ENCODE assay signal across 5 worm cellular contexts in genomic region chrV:5536240-5536811, ce11.
TF ChIP-seq lines count a peak whose summit lies in the region.

Gene cox-16 (minus strand): TSS chrV:5536243.
Gene syp-2 (plus strand): TSS chrV:5536487.

TF ChIP-seq in whole organism, L1 larva, 84 proteins besides CTCF, POLR2A, EP300 and RAD21:
- TF ChIP-seq lsy-2 (tag; optimal IDR thresholded peaks at IDR 0.05; lab: Kevin White, UChicago) (peak in 1 of 2 experiments; percentile 61), lin-35 (GFP tag; optimal IDR thresholded peaks at IDR 0.05; lab: Kevin White, UChicago) (peak; percentile 33 to 52), rnt-1 (tag; optimal IDR thresholded peaks at IDR 0.05; lab: Kevin White, UChicago) (peak; percentile 5), C16A3.4 (tag; optimal IDR thresholded peaks at IDR 0.05; lab: Kevin White, UChicago) (peak; percentile 8), lin-39 (tag; optimal IDR thresholded peaks at IDR 0.05; lab: Kevin White, UChicago) (no peak), ceh-82 (tag; optimal IDR thresholded peaks at IDR 0.05; lab: Kevin White, UChicago) (peak in 2 of 3 experiments; percentile 3 to 11), nhr-47 (tag; optimal IDR thresholded peaks at IDR 0.05; lab: Kevin White, UChicago) (no peak), blmp-1 (tag; optimal IDR thresholded peaks at IDR 0.05; lab: Kevin White, UChicago) (peak; percentile 12), snu-23 (GFP tag; optimal IDR thresholded peaks at IDR 0.05; lab: Kevin White, UChicago) (peak; percentile 35), efl-1 (optimal IDR thresholded peaks at IDR 0.05; lab: Kevin White, UChicago) (peak; percentile 33 to 45), efl-1 (GFP tag; optimal IDR thresholded peaks at IDR 0.05 in 1 of 2; lab: Kevin White, UChicago) (peak; percentile 35 to 86), unc-86 (tag; optimal IDR thresholded peaks at IDR 0.05; lab: Kevin White, UChicago) (no peak), dpl-1 (GFP tag; optimal IDR thresholded peaks at IDR 0.05; lab: Kevin White, UChicago) (peak in 2 of 3 experiments; percentile 20 to 54), unc-130 (tag; optimal IDR thresholded peaks at IDR 0.05; lab: Kevin White, UChicago) (peak; percentile 21), efl-3 (GFP tag; optimal IDR thresholded peaks at IDR 0.05; lab: Kevin White, UChicago) (no peak)
TF ChIP-seq in whole organism, L1 larva: peak in this region for 10.

TF ChIP-seq in whole organism, L2 larva, 48 proteins besides CTCF, POLR2A, EP300 and RAD21:
- TF ChIP-seq nhr-129 (tag; optimal IDR thresholded peaks at IDR 0.05; lab: Kevin White, UChicago) (peak; percentile 51), zag-1 (tag; optimal IDR thresholded peaks at IDR 0.05; lab: Kevin White, UChicago) (no peak), ama-1 (optimal IDR thresholded peaks at IDR 0.05; lab: Kevin White, UChicago) (no peak), nhr-25 (tag; optimal IDR thresholded peaks at IDR 0.05; lab: Kevin White, UChicago) (no peak), C34F6.9 (tag; optimal IDR thresholded peaks at IDR 0.05; lab: Kevin White, UChicago) (peak; percentile 43), lin-13 (GFP tag; optimal IDR thresholded peaks at IDR 0.05; lab: Kevin White, UChicago) (no peak)

TF ChIP-seq in whole organism, L3 larva, 47 proteins besides CTCF, POLR2A, EP300 and RAD21:
- TF ChIP-seq tbx-2 (tag; optimal IDR thresholded peaks at IDR 0.05; lab: Kevin White, UChicago) (no peak), jun-1 (tag; optimal IDR thresholded peaks at IDR 0.05; lab: Kevin White, UChicago) (no peak), daf-12 (tag; optimal IDR thresholded peaks at IDR 0.05; lab: Kevin White, UChicago) (no peak), zag-1 (tag; optimal IDR thresholded peaks at IDR 0.05; lab: Kevin White, UChicago) (no peak), pqm-1 (tag; optimal IDR thresholded peaks at IDR 0.05; lab: Kevin White, UChicago) (no peak), ama-1 (optimal IDR thresholded peaks at IDR 0.05; lab: Kevin White, UChicago) (no peak), ztf-11 (tag; optimal IDR thresholded peaks at IDR 0.05; lab: Kevin White, UChicago) (no peak), lin-39 (tag; optimal IDR thresholded peaks at IDR 0.05; lab: Kevin White, UChicago) (peak; percentile 9), pha-4 (tag; optimal IDR thresholded peaks at IDR 0.05; lab: Kevin White, UChicago) (peak; percentile 23), elt-1 (tag; optimal IDR thresholded peaks at IDR 0.05; lab: Kevin White, UChicago) (no peak), lin-15B (tag; optimal IDR thresholded peaks at IDR 0.05; lab: Kevin White, UChicago) (peak; percentile 2)
TF ChIP-seq in whole organism, L3 larva: peak in this region for 3.

TF ChIP-seq in whole organism, L4 larva, 104 proteins besides CTCF, POLR2A, EP300 and RAD21:
- TF ChIP-seq hmg-1.1 (GFP tag; IDR thresholded peaks at IDR 0.05; lab: Robert Waterston, UW) (0 out of 2 replicates have a peak, but pooled peaks have one; percentile 32), hlh-30 (tag; optimal IDR thresholded peaks at IDR 0.05; lab: Kevin White, UChicago; ENCODE audit: insufficient read depth) (peak; percentile 18), snpc-1.2 (GFP tag; IDR thresholded peaks at IDR 0.05; lab: Robert Waterston, UW) (0 out of 2 replicates have a peak, but pooled peaks have one; percentile 36), lin-29 (GFP tag; IDR thresholded peaks at IDR 0.05; lab: Robert Waterston, UW) (no peak), lsy-2 (tag; optimal IDR thresholded peaks at IDR 0.05; lab: Kevin White, UChicago) (no peak), Y48G9A.11 (GFP tag; IDR thresholded peaks at IDR 0.05; lab: Robert Waterston, UW) (peak; percentile 97), mes-2 (tag; optimal IDR thresholded peaks at IDR 0.05; lab: Kevin White, UChicago; ENCODE audit: poor library complexity, severe bottlenecking) (peak; percentile 8), unc-130 (GFP tag; optimal IDR thresholded peaks at IDR 0.05; lab: Kevin White, UChicago) (peak; percentile 26), T20F7.1 (GFP tag; optimal IDR thresholded peaks at IDR 0.05; lab: Kevin White, UChicago) (peak; percentile 96)
TF ChIP-seq in whole organism, L4 larva: peak in this region for 7.

TF ChIP-seq in whole organism, young adult, 124 proteins besides CTCF, POLR2A, EP300 and RAD21:
- peak; percentile 67 for TF ChIP-seq F49E8.2 (tag; optimal IDR thresholded peaks at IDR 0.05; lab: Kevin White, UChicago; ENCODE audit: insufficient read depth)
- TF ChIP-seq snpc-4 (GFP tag; optimal IDR thresholded peaks at IDR 0.05; lab: Kevin White, UChicago): no peak
- peak in 1 of 4 experiments; percentile 32 for TF ChIP-seq snpc-4 (tag; optimal IDR thresholded peaks at IDR 0.05; lab: Kevin White, UChicago)
- no peak for TF ChIP-seq zim-3 (tag; optimal IDR thresholded peaks at IDR 0.05; lab: Kevin White, UChicago)
- no peak for TF ChIP-seq dpff-1 (tag; optimal IDR thresholded peaks at IDR 0.05; lab: Kevin White, UChicago)
- peak; percentile 48 for TF ChIP-seq F23B12.7 (tag; optimal IDR thresholded peaks at IDR 0.05; lab: Kevin White, UChicago; ENCODE audit: insufficient read depth)
- TF ChIP-seq nfyb-1 (GFP tag; IDR thresholded peaks at IDR 0.05; lab: Robert Waterston, UW): no peak
- TF ChIP-seq lin-40 (tag; optimal IDR thresholded peaks at IDR 0.05; lab: Kevin White, UChicago): no peak
- TF ChIP-seq rcor-1 (GFP tag; IDR thresholded peaks at IDR 0.05; lab: Robert Waterston, UW): peak; percentile 31; the same call in 1 of the 2 replicates
- peak; percentile 19 for TF ChIP-seq efl-1 (GFP tag; optimal IDR thresholded peaks at IDR 0.05; lab: Kevin White, UChicago)
- peak; percentile 89 for TF ChIP-seq F33H1.4 (GFP tag; IDR thresholded peaks at IDR 0.05; lab: Robert Waterston, UW)
- TF ChIP-seq attf-3 (GFP tag; conservative IDR thresholded peaks at IDR 0.05; lab: Robert Waterston, UW): peak; percentile 93
- no peak for TF ChIP-seq bed-1 (GFP tag; IDR thresholded peaks at IDR 0.05; lab: Robert Waterston, UW)
- no peak for TF ChIP-seq C17E4.6 (GFP tag; IDR thresholded peaks at IDR 0.05; lab: Robert Waterston, UW)
- TF ChIP-seq sdz-38 (tag; optimal IDR thresholded peaks at IDR 0.05; lab: Kevin White, UChicago): no peak
- TF ChIP-seq snpc-1.3 (tag; optimal IDR thresholded peaks at IDR 0.05; lab: Kevin White, UChicago; ENCODE audit: insufficient read depth): peak; percentile 31
- TF ChIP-seq ceh-40 (GFP tag; IDR thresholded peaks at IDR 0.05; lab: Robert Waterston, UW): no peak
- TF ChIP-seq dox-1 (GFP tag; IDR thresholded peaks at IDR 0.05; lab: Robert Waterston, UW): peak; percentile 48; the same call in 1 of the 2 replicates
- no peak for TF ChIP-seq B0035.1 (tag; optimal IDR thresholded peaks at IDR 0.05; lab: Kevin White, UChicago)
- no peak for TF ChIP-seq mes-4 (tag; optimal IDR thresholded peaks at IDR 0.05; lab: Kevin White, UChicago)
- peak; percentile 58 for TF ChIP-seq lin-54 (GFP tag; optimal IDR thresholded peaks at IDR 0.05; lab: Kevin White, UChicago)
- peak; percentile 95 for TF ChIP-seq madf-6 (GFP tag; IDR thresholded peaks at IDR 0.05; lab: Robert Waterston, UW)
- peak; percentile 16 for TF ChIP-seq tbp1 (GFP tag; optimal IDR thresholded peaks at IDR 0.05; lab: Kevin White, UChicago)
- peak; percentile 25; the same call in 1 of the 2 replicates for TF ChIP-seq hmg-1.2 (GFP tag; IDR thresholded peaks at IDR 0.05; lab: Robert Waterston, UW)
- no peak for TF ChIP-seq ekl-4 (GFP tag; IDR thresholded peaks at IDR 0.05; lab: Robert Waterston, UW)
- TF ChIP-seq unc-130 (GFP tag; optimal IDR thresholded peaks at IDR 0.05; lab: Kevin White, UChicago): no peak
- peak; percentile 98 for TF ChIP-seq lsl-1 (GFP tag; optimal IDR thresholded peaks at IDR 0.05; lab: Kevin White, UChicago)
- TF ChIP-seq gei-17 (GFP tag; optimal IDR thresholded peaks at IDR 0.05; lab: Kevin White, UChicago): no peak
- peak; percentile 86 for TF ChIP-seq madf-8 (GFP tag; conservative IDR thresholded peaks at IDR 0.05; lab: Robert Waterston, UW)
- peak; percentile 82 for TF ChIP-seq ceh-91 (GFP tag; IDR thresholded peaks at IDR 0.05; lab: Robert Waterston, UW)
- TF ChIP-seq sea-2 (GFP tag; IDR thresholded peaks at IDR 0.05; lab: Robert Waterston, UW): no peak
- TF ChIP-seq pbrm-1 (GFP tag; IDR thresholded peaks at IDR 0.05; lab: Robert Waterston, UW): peak; percentile 32; the same call in 1 of the 2 replicates
- no peak for TF ChIP-seq T26A5.8 (tag; optimal IDR thresholded peaks at IDR 0.05; lab: Kevin White, UChicago)
- no peak for TF ChIP-seq lag-1 (GFP tag; IDR thresholded peaks at IDR 0.05; lab: Robert Waterston, UW)
- no peak for TF ChIP-seq F10E7.11 (tag; optimal IDR thresholded peaks at IDR 0.05; lab: Kevin White, UChicago)
- no peak for TF ChIP-seq die-1 (tag; optimal IDR thresholded peaks at IDR 0.05; lab: Kevin White, UChicago)
- peak; percentile 88 for TF ChIP-seq xnd-1 (tag; optimal IDR thresholded peaks at IDR 0.05; lab: Kevin White, UChicago)
- no peak for TF ChIP-seq ztf-3 (GFP tag; optimal IDR thresholded peaks at IDR 0.05; lab: Kevin White, UChicago)
- TF ChIP-seq D2030.7 (GFP tag; IDR thresholded peaks at IDR 0.05; lab: Robert Waterston, UW): peak; percentile 78
